Fruit fly (Drosophila melanogaster): ENCODE results near the gene dimm.

The dimm gene

dm6 chr2L:21330823-21331222, 733 bp upstream of the dimm start:
- no peak for TF ChIP-seq vri (GFP tag; optimal IDR thresholded peaks at IDR 0.05)
- no peak for TF ChIP-seq CG9139 (GFP tag; optimal IDR thresholded peaks at IDR 0.05)
- no peak for TF ChIP-seq CG10669 (GFP tag; optimal IDR thresholded peaks at IDR 0.05)
- no peak for TF ChIP-seq CG6792 (GFP tag; optimal IDR thresholded peaks at IDR 0.05)
- no peak for TF ChIP-seq Eip93F (GFP tag; optimal IDR thresholded peaks at IDR 0.05)
- TF ChIP-seq Sox102F (GFP tag; optimal IDR thresholded peaks at IDR 0.05), result no peak
- no peak for TF ChIP-seq achi (GFP tag; optimal IDR thresholded peaks at IDR 0.05)
- TF ChIP-seq CG32006 (GFP tag; optimal IDR thresholded peaks at IDR 0.05), result no peak
- TF ChIP-seq CG15336 (GFP tag; IDR thresholded peaks at IDR 0.05), result no peak

- TF ChIP-seq CG11294 (GFP tag; IDR thresholded peaks at IDR 0.05) (no peak), CG3032 (tag; optimal IDR thresholded peaks at IDR 0.05) (no peak), Eip93F (GFP tag; optimal IDR thresholded peaks at IDR 0.05) (no peak), net (GFP tag; optimal IDR thresholded peaks at IDR 0.05) (no peak), CG16779 (tag; optimal IDR thresholded peaks at IDR 0.05) (no peak), Ets21C (GFP tag; optimal IDR thresholded peaks at IDR 0.05) (no peak), Lpt (GFP tag; optimal IDR thresholded peaks at IDR 0.05) (no peak), CG8119 (GFP tag; IDR thresholded peaks at IDR 0.05) (no peak), Sox14 (GFP tag; optimal IDR thresholded peaks at IDR 0.05) (no peak), fd59A (GFP tag; optimal IDR thresholded peaks at IDR 0.05) (no peak), svp (GFP tag) (no peak)
These were observed 10.2 kb downstream of the dimm start for dm6 chr2L:21341706-21342105.

dm6 chr2L:21344203-21344753, 12.7 kb downstream of the dimm start, which contains the start of gene Tsp39D:
Gene Tsp39D (plus strand): TSS chr2L:21344607.
- TF ChIP-seq CG8632 (GFP tag; optimal IDR thresholded peaks at IDR 0.05), result no peak
- no peak for TF ChIP-seq Blimp-1 (GFP tag; optimal IDR thresholded peaks at IDR 0.05)
- TF ChIP-seq Eip78C (GFP tag), result peak; percentile 82
- TF ChIP-seq lz (GFP tag; optimal IDR thresholded peaks at IDR 0.05), result peak; percentile 27
- no peak for TF ChIP-seq CG6854 (GFP tag; optimal IDR thresholded peaks at IDR 0.05)
- TF ChIP-seq CG11294 (GFP tag; IDR thresholded peaks at IDR 0.05), result no peak
- TF ChIP-seq salr (GFP tag; optimal IDR thresholded peaks at IDR 0.05), result no peak
- TF ChIP-seq cyc (GFP tag; optimal IDR thresholded peaks at IDR 0.05), result peak; percentile 14
- no peak for TF ChIP-seq Eip93F (GFP tag; optimal IDR thresholded peaks at IDR 0.05)
- no peak for TF ChIP-seq Hr4 (GFP tag; optimal IDR thresholded peaks at IDR 0.05)
- TF ChIP-seq Smox (GFP tag; optimal IDR thresholded peaks at IDR 0.05), result peak; percentile 10
- TF ChIP-seq CG11902 (GFP tag; optimal IDR thresholded peaks at IDR 0.05), result no peak
- no peak for TF ChIP-seq fkh (GFP tag; optimal IDR thresholded peaks at IDR 0.05)
- TF ChIP-seq dac (GFP tag; optimal IDR thresholded peaks at IDR 0.05), result no peak
- TF ChIP-seq CG3919 (GFP tag; optimal IDR thresholded peaks at IDR 0.05), result no peak
- no peak for TF ChIP-seq CG6163 (GFP tag; IDR thresholded peaks at IDR 0.05)
- TF ChIP-seq topi (GFP tag; optimal IDR thresholded peaks at IDR 0.05), result peak; percentile 29
- TF ChIP-seq CG4318 (GFP tag; optimal IDR thresholded peaks at IDR 0.05), result no peak
- no peak for TF ChIP-seq CG8119 (GFP tag; IDR thresholded peaks at IDR 0.05)
- TF ChIP-seq CG1621 (tag; optimal IDR thresholded peaks at IDR 0.05), result no peak
- TF ChIP-seq CG10631 (GFP tag; optimal IDR thresholded peaks at IDR 0.05), result peak; percentile 17
- no peak for TF ChIP-seq CG10669 (GFP tag; optimal IDR thresholded peaks at IDR 0.05)
- peak; percentile 22 for TF ChIP-seq Ets21C (GFP tag; optimal IDR thresholded peaks at IDR 0.05)
- no peak for TF ChIP-seq net (GFP tag; optimal IDR thresholded peaks at IDR 0.05)
- no peak for TF ChIP-seq CG31627 (GFP tag; optimal IDR thresholded peaks at IDR 0.05)
- peak; percentile 2 for TF ChIP-seq esn (GFP tag; optimal IDR thresholded peaks at IDR 0.05)
- no peak for TF ChIP-seq Sox15 (GFP tag; optimal IDR thresholded peaks at IDR 0.05)
- no peak for TF ChIP-seq CG9139 (GFP tag; optimal IDR thresholded peaks at IDR 0.05)
- TF ChIP-seq acj6 (GFP tag; optimal IDR thresholded peaks at IDR 0.05), result no peak
- no peak for TF ChIP-seq Met (GFP tag; optimal IDR thresholded peaks at IDR 0.05)

Measured in whole organism, prepupa.